Worm (Caenorhabditis elegans) whole organism, L2 larva: ENCODE data around the gene C08B6.8.

Source experiments
- R02D3.7 ChIP-seq: fragments of 150-350 bp; optimal IDR thresholded peaks from 2 replicates; lab custom pipeline; 2014; ENCODE audit warnings: missing biosample characterization, missing genetic modification characterization
- Y55F3AM.14 ChIP-seq: fragments of 200-800 bp; sonication (Bioruptor generic); optimal IDR thresholded peaks from 2 replicates; lab custom pipeline; 2018; ENCODE audit warnings: mild to moderate bottlenecking, missing genetic modification characterization, missing compliant biosample characterization
- aly-2 ChIP-seq: fragments of 150-350 bp; optimal IDR thresholded peaks from 2 replicates; lab custom pipeline; 2014; ENCODE audit warnings: missing biosample characterization, missing genetic modification characterization
- blmp-1 ChIP-seq: sonication (generic microtip); optimal IDR thresholded peaks from 2 replicates; lab custom pipeline; 2017; ENCODE audit warnings: missing genetic modification characterization, mild to moderate bottlenecking, missing compliant biosample characterization, antibody characterized with exemption, moderate library complexity; ENCODE audit not compliant: insufficient read depth
- ceh-16 ChIP-seq: fragments of 150-350 bp; optimal IDR thresholded peaks from 2 replicates; lab custom pipeline; 2014; ENCODE audit warnings: missing biosample characterization, missing genetic modification characterization
- ceh-82 ChIP-seq: fragments of 150-350 bp; optimal IDR thresholded peaks from 2 replicates; lab custom pipeline; 2014; ENCODE audit warnings: missing biosample characterization, missing genetic modification characterization
- egl-27 ChIP-seq: sonication (generic microtip); optimal IDR thresholded peaks from 3 replicates; lab custom pipeline; 2017; ENCODE audit warnings: missing biosample characterization, missing genetic modification reagents, missing genetic modification characterization
- elt-1 ChIP-seq: fragments of 150-350 bp; optimal IDR thresholded peaks from 2 replicates; lab custom pipeline; 2014; ENCODE audit warnings: missing biosample characterization, missing genetic modification characterization
- elt-3 ChIP-seq: sonication (generic microtip); optimal IDR thresholded peaks from 2 replicates; lab custom pipeline; 2017; ENCODE audit warnings: missing biosample characterization, missing genetic modification characterization
- gmeb-1 ChIP-seq: fragments of 150-350 bp; optimal IDR thresholded peaks from 2 replicates; lab custom pipeline; 2014; ENCODE audit warnings: missing biosample characterization, missing genetic modification characterization
- lin-13 ChIP-seq: fragments of 150-350 bp; optimal IDR thresholded peaks from 2 replicates; lab custom pipeline; 2014; ENCODE audit warnings: missing biosample characterization, missing genetic modification reagents, missing genetic modification characterization
- lin-39 ChIP-seq: fragments of 150-350 bp; optimal IDR thresholded peaks from 2 replicates; lab custom pipeline; 2014; ENCODE audit warnings: missing biosample characterization, missing genetic modification reagents, missing genetic modification characterization
- lsy-2 ChIP-seq, 2 experiments: fragments of 150-350 bp in 1 of 2; sonication (generic microtip) in 1 of 2; optimal IDR thresholded peaks; 2 replicates each; lab custom pipeline; 2014 to 2017; ENCODE audit warnings: missing biosample characterization in 2 of 2, missing genetic modification characterization in 2 of 2
- mab-5 ChIP-seq: fragments of 150-350 bp; optimal IDR thresholded peaks from 2 replicates; lab custom pipeline; 2014; ENCODE audit warnings: missing biosample characterization, missing genetic modification characterization
- mbf-1 ChIP-seq: sonication (generic microtip); optimal IDR thresholded peaks from 2 replicates; lab custom pipeline; 2017; ENCODE audit warnings: missing biosample characterization, missing genetic modification characterization
- mdl-1 ChIP-seq, 2 experiments: fragments of 150-350 bp in 1 of 2; sonication (generic microtip) in 1 of 2; optimal IDR thresholded peaks; 2 replicates each; lab custom pipeline; 2017; ENCODE audit warnings: missing biosample characterization in 2 of 2, missing genetic modification characterization in 2 of 2
- nhr-10 ChIP-seq: sonication (generic microtip); optimal IDR thresholded peaks from 2 replicates; lab custom pipeline; 2017; ENCODE audit warnings: missing biosample characterization, missing genetic modification characterization
- nhr-12 ChIP-seq: fragments of 150-350 bp; optimal IDR thresholded peaks from 2 replicates; lab custom pipeline; 2014; ENCODE audit warnings: missing biosample characterization, missing genetic modification characterization
- nhr-129 ChIP-seq: fragments of 150-350 bp; optimal IDR thresholded peaks from 2 replicates; lab custom pipeline; 2014; ENCODE audit warnings: missing biosample characterization, missing genetic modification characterization
- nhr-21 ChIP-seq: fragments of 150-350 bp; optimal IDR thresholded peaks from 2 replicates; lab custom pipeline; 2014; ENCODE audit warnings: missing biosample characterization, missing genetic modification characterization
- nhr-237 ChIP-seq: fragments of 150-350 bp; optimal IDR thresholded peaks from 2 replicates; lab custom pipeline; 2014; ENCODE audit warnings: missing biosample characterization, missing genetic modification characterization
- nhr-25 ChIP-seq: fragments of 150-350 bp; sonication (generic microtip); optimal IDR thresholded peaks from 3 replicates; lab custom pipeline; 2014; ENCODE audit warnings: missing biosample characterization, missing genetic modification characterization
- nhr-6 ChIP-seq: fragments of 150-350 bp; optimal IDR thresholded peaks from 2 replicates; lab custom pipeline; 2014; ENCODE audit warnings: missing biosample characterization, missing genetic modification characterization
- nhr-77 ChIP-seq: fragments of 150-350 bp; optimal IDR thresholded peaks from 2 replicates; lab custom pipeline; 2014; ENCODE audit warnings: missing biosample characterization, missing genetic modification characterization
- peb-1 ChIP-seq: fragments of 150-350 bp; optimal IDR thresholded peaks from 2 replicates; lab custom pipeline; 2014; ENCODE audit warnings: missing biosample characterization, missing genetic modification characterization
- skn-1 ChIP-seq: sonication (generic microtip); optimal IDR thresholded peaks from 2 replicates; lab custom pipeline; 2017; ENCODE audit warnings: missing biosample characterization, missing genetic modification characterization
- sma-3 ChIP-seq: sonication (generic microtip); optimal IDR thresholded peaks from 2 replicates; lab custom pipeline; 2016; ENCODE audit warnings: missing genetic modification reagents, missing genetic modification characterization, missing compliant biosample characterization
- sma-9 ChIP-seq, 2 experiments: fragments of 150-350 bp in 1 of 2; sonication (generic microtip) in 1 of 2; optimal IDR thresholded peaks; 2 replicates each; lab custom pipeline; 2014 to 2016; ENCODE audit warnings: missing genetic modification characterization in 2 of 2, mild to moderate bottlenecking in 1 of 2, missing biosample characterization in 1 of 2, missing compliant biosample characterization in 1 of 2, missing genetic modification reagents in 1 of 2, moderate library complexity in 1 of 2
- unc-39 ChIP-seq: fragments of 150-350 bp; optimal IDR thresholded peaks from 2 replicates; lab custom pipeline; 2014; ENCODE audit warnings: missing biosample characterization, missing genetic modification characterization
- unc-55 ChIP-seq: fragments of 150-350 bp; sonication (generic microtip); optimal IDR thresholded peaks from 3 replicates; lab custom pipeline; 2014; ENCODE audit warnings: missing biosample characterization, missing genetic modification reagents, missing genetic modification characterization
- unc-62 ChIP-seq: fragments of 150-350 bp; optimal IDR thresholded peaks from 2 replicates; lab custom pipeline; 2014; ENCODE audit warnings: missing biosample characterization, missing genetic modification reagents, missing genetic modification characterization
- zag-1 ChIP-seq: fragments of 150-350 bp; optimal IDR thresholded peaks from 2 replicates; lab custom pipeline; 2014; ENCODE audit warnings: missing biosample characterization, missing genetic modification characterization
- ztf-1 ChIP-seq: fragments of 200-800 bp; sonication (Bioruptor generic); conservative IDR thresholded peaks from 2 replicates; pipeline ENCODE4 v1.3.6; 2022; ENCODE audit warnings: missing genetic modification characterization, missing compliant biosample characterization
- ztf-11 ChIP-seq: sonication (generic microtip); optimal IDR thresholded peaks from 2 replicates; lab custom pipeline; 2017; ENCODE audit warnings: missing biosample characterization, missing genetic modification characterization

The C08B6.8 gene

DNA sequence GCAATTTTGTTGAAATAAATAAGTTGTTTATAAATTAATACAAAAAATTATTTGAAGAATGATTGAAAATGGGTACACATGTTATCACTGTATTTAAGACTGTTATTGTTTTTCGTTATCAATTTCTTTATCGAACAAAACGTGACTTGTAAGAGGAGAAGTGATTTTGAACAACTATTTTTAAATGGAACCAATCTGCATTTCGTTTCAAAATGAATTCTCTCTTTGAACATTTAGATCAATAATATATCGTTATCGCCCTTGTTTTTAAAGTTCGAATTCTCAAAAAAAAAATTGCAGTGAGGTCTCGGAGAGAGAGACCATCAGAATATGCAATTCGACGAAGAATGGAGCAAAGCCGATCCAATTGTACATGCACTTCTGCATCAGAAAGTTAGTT is 44.8 kb downstream of the C08B6.8 start, which contains the start of gene cul-5:
Gene cul-5 (plus strand): TSS at position 301 of the 400 bp plus-strand sequence.
- TF ChIP-seq sma-3 (GFP tag; lab: Kevin White, UChicago) (no peak), unc-62 (GFP tag; lab: Kevin White, UChicago) (no peak), blmp-1 (tag; lab: Kevin White, UChicago) (no peak), mab-5 (tag; lab: Kevin White, UChicago) (no peak), nhr-129 (tag; lab: Kevin White, UChicago) (no peak), mbf-1 (no peak), sma-9 (GFP tag; optimal IDR thresholded peaks at IDR 0.05; lab: Kevin White, UChicago) (no peak), sma-9 (tag; optimal IDR thresholded peaks at IDR 0.05; lab: Kevin White, UChicago) (no peak), ceh-16 (tag; lab: Kevin White, UChicago) (no peak), aly-2 (tag; lab: Kevin White, UChicago) (no peak), nhr-237 (tag; lab: Kevin White, UChicago) (no peak), unc-39 (tag; lab: Kevin White, UChicago) (no peak), ztf-1 (GFP tag; lab: Robert Waterston, UW) (no peak), elt-3 (tag; lab: Kevin White, UChicago) (no peak), mdl-1 (tag; optimal IDR thresholded peaks at IDR 0.05; lab: Kevin White, UChicago) (no peak), lsy-2 (tag; optimal IDR thresholded peaks at IDR 0.05; lab: Kevin White, UChicago) (no peak)

DNA sequence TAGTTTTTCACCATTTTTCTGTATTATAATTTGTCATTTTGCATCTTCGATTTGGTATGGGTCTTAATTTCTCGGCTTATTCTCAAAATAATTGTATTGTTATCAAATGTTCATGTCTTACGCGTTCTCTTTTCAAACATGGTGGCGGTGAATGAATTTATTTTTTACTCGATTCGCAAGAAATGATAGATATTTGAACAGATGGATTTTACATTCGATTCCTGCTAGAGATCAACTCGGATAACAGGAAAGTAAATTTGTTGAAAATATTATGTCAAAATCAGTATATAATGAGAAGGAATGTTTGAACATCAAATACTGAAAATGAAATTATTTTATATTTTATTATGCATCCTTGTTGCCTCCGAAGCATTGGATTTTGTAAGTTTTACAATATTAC is 48.5 kb downstream of the C08B6.8 start, which contains the start of gene ZK856.4:
Gene ZK856.4 (plus strand): TSS at position 301 of the 400 bp plus-strand sequence.
- TF ChIP-seq ceh-82 (tag; lab: Kevin White, UChicago) (no peak), mdl-1 (tag; optimal IDR thresholded peaks at IDR 0.05; lab: Kevin White, UChicago) (no peak), R02D3.7 (tag; lab: Kevin White, UChicago) (no peak), Y55F3AM.14 (GFP tag; lab: Kevin White, UChicago) (no peak), egl-27 (tag; lab: Kevin White, UChicago) (no peak), nhr-6 (tag; lab: Kevin White, UChicago) (no peak), lin-39 (no peak), blmp-1 (tag; lab: Kevin White, UChicago) (no peak), elt-3 (tag; lab: Kevin White, UChicago) (no peak), skn-1 (tag; lab: Kevin White, UChicago) (no peak), mab-5 (tag; lab: Kevin White, UChicago) (no peak), mbf-1 (no peak), sma-3 (GFP tag; lab: Kevin White, UChicago) (no peak), ztf-11 (tag; lab: Kevin White, UChicago) (no peak), unc-62 (GFP tag; lab: Kevin White, UChicago) (no peak), lin-13 (GFP tag; lab: Kevin White, UChicago) (no peak), unc-55 (no peak), nhr-129 (tag; lab: Kevin White, UChicago) (no peak), nhr-77 (no peak)

DNA sequence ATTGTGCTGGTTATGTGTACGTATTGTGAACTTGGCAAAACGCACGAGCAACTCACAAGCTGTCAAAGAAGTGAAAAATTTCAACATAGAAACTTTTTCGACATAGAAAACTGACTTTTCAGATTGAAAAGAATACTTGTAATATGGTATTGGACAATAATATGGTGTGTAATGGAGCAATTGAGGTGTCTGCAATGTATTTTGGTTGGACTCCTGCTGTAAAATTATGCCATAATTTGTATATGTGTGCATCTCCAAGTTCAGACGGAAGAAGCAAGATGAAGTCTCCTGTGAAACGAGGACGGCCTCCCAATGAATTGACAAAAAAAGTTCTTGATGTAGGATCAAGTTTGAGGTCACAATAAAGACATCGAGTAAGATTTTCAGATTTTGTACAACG is 49.4 kb downstream of the C08B6.8 start:
- TF ChIP-seq nhr-10 (tag; lab: Kevin White, UChicago) (no peak), gmeb-1 (tag; lab: Kevin White, UChicago) (no peak), blmp-1 (tag; lab: Kevin White, UChicago) (no peak), sma-3 (GFP tag; lab: Kevin White, UChicago) (no peak), elt-1 (tag; lab: Kevin White, UChicago) (no peak), aly-2 (tag; lab: Kevin White, UChicago) (no peak)

DNA sequence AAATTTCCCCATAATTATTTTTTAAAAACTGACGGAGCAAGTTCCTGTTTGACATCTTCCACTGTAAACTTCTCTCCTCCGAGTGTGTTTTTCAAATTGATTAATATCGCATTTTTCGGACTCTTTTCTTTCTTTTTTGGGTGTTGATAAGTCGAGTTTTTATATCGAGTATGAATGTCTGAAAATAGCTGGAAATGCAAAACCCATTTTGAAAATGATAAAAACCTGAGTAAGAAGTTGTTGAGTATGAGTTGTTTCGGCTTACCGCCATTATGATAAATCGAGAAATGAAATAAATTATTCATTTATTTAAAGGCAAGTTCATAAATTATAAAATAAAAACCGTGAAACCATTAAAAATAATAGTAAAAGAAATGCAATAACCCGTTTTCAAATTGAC is 51.3 kb downstream of the C08B6.8 start, which contains the start of gene ZK856.18:
Gene ZK856.18 (minus strand): TSS at position 289 of the 400 bp plus-strand sequence.
- TF ChIP-seq zag-1 (no peak), nhr-25 (tag; lab: Kevin White, UChicago) (no peak), sma-9 (GFP tag; optimal IDR thresholded peaks at IDR 0.05; lab: Kevin White, UChicago) (no peak), sma-9 (tag; optimal IDR thresholded peaks at IDR 0.05; lab: Kevin White, UChicago) (no peak), nhr-12 (tag; lab: Kevin White, UChicago) (no peak), elt-3 (tag; lab: Kevin White, UChicago) (no peak), lin-39 (no peak), egl-27 (tag; lab: Kevin White, UChicago) (no peak), unc-55 (no peak), R02D3.7 (tag; lab: Kevin White, UChicago) (no peak), ceh-16 (tag; lab: Kevin White, UChicago) (no peak), nhr-21 (no peak), ztf-1 (GFP tag; lab: Robert Waterston, UW) (no peak), sma-3 (GFP tag; lab: Kevin White, UChicago) (no peak), nhr-77 (no peak), nhr-237 (tag; lab: Kevin White, UChicago) (no peak), peb-1 (tag; lab: Kevin White, UChicago) (no peak)
